Worm (Caenorhabditis elegans) whole organism, L1 larva: ENCODE data around the gene tpst-1.
A peak's percentile ranks its signal among the peaks of the same experiment; 100 is the strongest.

Experiments
- C16A3.4 ChIP-seq: fragments of 150-350 bp; optimal IDR thresholded peaks from 2 replicates; lab custom pipeline; 2014; ENCODE audit warnings: missing biosample characterization, missing genetic modification characterization
- F16B12.6 ChIP-seq: fragments of 150-350 bp; optimal IDR thresholded peaks from 2 replicates; lab custom pipeline; 2014; ENCODE audit warnings: missing biosample characterization, missing genetic modification characterization
- aly-2 ChIP-seq: fragments of 150-350 bp; optimal IDR thresholded peaks from 2 replicates; lab custom pipeline; 2014; ENCODE audit warnings: missing biosample characterization, missing genetic modification characterization
- ama-1 ChIP-seq: fragments of 150-350 bp; optimal IDR thresholded peaks from 2 replicates; lab custom pipeline; 2014
- ceh-8 ChIP-seq: fragments of 200-800 bp; sonication (Bioruptor generic); optimal IDR thresholded peaks from 2 replicates; lab custom pipeline; 2018; ENCODE audit warnings: mild to moderate bottlenecking, missing genetic modification characterization, moderate library complexity, missing compliant biosample characterization
- ceh-90 ChIP-seq: sonication (generic microtip); optimal IDR thresholded peaks from 2 replicates; lab custom pipeline; 2016; ENCODE audit warnings: missing genetic modification characterization, missing compliant biosample characterization
- efl-1 ChIP-seq, 4 experiments: fragments of 150-350 bp; optimal IDR thresholded peaks in 3 of 4; peaks in 1 of 4; 1 replicate in 1 of 4; 2 replicates in 3 of 4; lab custom pipeline; 2014; ENCODE audit warnings: missing biosample characterization in 2 of 4, missing genetic modification characterization in 2 of 4, missing genetic modification reagents in 2 of 4
- efl-3 ChIP-seq: fragments of 200-800 bp; sonication (Bioruptor generic); optimal IDR thresholded peaks from 2 replicates; lab custom pipeline; 2018; ENCODE audit warnings: mild to moderate bottlenecking, missing genetic modification characterization, missing compliant biosample characterization
- egl-13 ChIP-seq: sonication (generic microtip); optimal IDR thresholded peaks from 2 replicates; lab custom pipeline; 2016; ENCODE audit warnings: missing genotype, missing genetic modification reagents, missing genetic modification characterization, missing compliant biosample characterization
- elt-2 ChIP-seq: sonication (generic microtip); optimal IDR thresholded peaks from 2 replicates; lab custom pipeline; 2016; ENCODE audit warnings: missing genetic modification characterization, mild to moderate bottlenecking, inconsistent platforms, missing compliant biosample characterization, missing genetic modification reagents
- elt-3 ChIP-seq, 6 experiments: fragments of 150-350 bp in 1 of 6; sonication (generic microtip); optimal IDR thresholded peaks; 2 replicates each; lab custom pipeline; 2017 to 2018; ENCODE audit warnings: missing biosample characterization in 6 of 6, missing genetic modification characterization in 6 of 6, inconsistent platforms in 1 of 6
- ets-5 ChIP-seq: fragments of 200-800 bp; sonication (Bioruptor generic); IDR thresholded peaks from 2 replicates; pipeline ENCODE4 v1.3.6; 2022; ENCODE audit warnings: missing genetic modification characterization, missing compliant biosample characterization
- fkh-10 ChIP-seq: sonication (generic microtip); optimal IDR thresholded peaks from 2 replicates; lab custom pipeline; 2017; ENCODE audit warnings: missing biosample characterization, missing genetic modification reagents, missing genetic modification characterization
- fkh-4 ChIP-seq: sonication (generic microtip); optimal IDR thresholded peaks from 2 replicates; lab custom pipeline; 2016; ENCODE audit warnings: missing compliant biosample characterization, missing genetic modification characterization, borderline replicate concordance
- fkh-8 ChIP-seq: sonication (generic microtip); optimal IDR thresholded peaks from 2 replicates; lab custom pipeline; 2016; ENCODE audit warnings: mild to moderate bottlenecking, missing genetic modification characterization, missing compliant biosample characterization
- fos-1 ChIP-seq: fragments of 150-350 bp; optimal IDR thresholded peaks from 2 replicates; lab custom pipeline; 2014; ENCODE audit warnings: missing biosample characterization, missing genetic modification characterization
- grh-1 ChIP-seq: fragments of 200-800 bp; sonication (Bioruptor generic); IDR thresholded peaks from 2 replicates; pipeline ENCODE4 v1.3.6; 2022; ENCODE audit warnings: missing genetic modification reagents, missing genetic modification characterization, missing compliant biosample characterization
- hlh-17 ChIP-seq: fragments of 200-800 bp; sonication (Bioruptor generic); optimal IDR thresholded peaks from 2 replicates; lab custom pipeline; 2018; ENCODE audit warnings: missing genetic modification characterization, mild to moderate bottlenecking, missing compliant biosample characterization, moderate library complexity, borderline replicate concordance
- hpl-2 ChIP-seq: fragments of 150-350 bp; optimal IDR thresholded peaks from 2 replicates; lab custom pipeline; 2014; ENCODE audit warnings: missing biosample characterization, missing genetic modification reagents, missing genetic modification characterization
- irx-1 ChIP-seq: sonication (generic microtip); optimal IDR thresholded peaks from 2 replicates; lab custom pipeline; 2016; ENCODE audit warnings: missing genetic modification characterization, missing compliant biosample characterization
- jun-1 ChIP-seq: fragments of 150-350 bp; optimal IDR thresholded peaks from 2 replicates; lab custom pipeline; 2014; ENCODE audit warnings: missing biosample characterization, missing genetic modification reagents, missing genetic modification characterization
- lin-14 ChIP-seq: fragments of 200-800 bp; sonication (Bioruptor generic); optimal IDR thresholded peaks from 2 replicates; lab custom pipeline; 2018; ENCODE audit warnings: mild to moderate bottlenecking, missing genetic modification characterization, moderate library complexity, missing compliant biosample characterization
- lin-35 ChIP-seq, 2 experiments: fragments of 150-350 bp; optimal IDR thresholded peaks; 2 replicates each; lab custom pipeline; 2014; ENCODE audit warnings: missing biosample characterization in 2 of 2, missing genetic modification characterization in 2 of 2, missing genetic modification reagents in 2 of 2
- lir-3 ChIP-seq: sonication (generic microtip); optimal IDR thresholded peaks from 2 replicates; lab custom pipeline; 2016; ENCODE audit warnings: mild to moderate bottlenecking, missing genetic modification characterization, moderate library complexity, missing compliant biosample characterization; ENCODE audit not compliant: poor library complexity
- lsy-2 ChIP-seq, 2 experiments: fragments of 150-350 bp; optimal IDR thresholded peaks; 2 replicates each; lab custom pipeline; 2014; ENCODE audit warnings: missing biosample characterization in 2 of 2, missing genetic modification characterization in 2 of 2
- mdl-1 ChIP-seq, 2 experiments: fragments of 150-350 bp; optimal IDR thresholded peaks; 2 replicates each; lab custom pipeline; 2014 to 2017; ENCODE audit warnings: missing biosample characterization in 2 of 2, missing genetic modification characterization in 2 of 2, inconsistent platforms in 1 of 2
- mep-1 ChIP-seq: fragments of 150-350 bp; optimal IDR thresholded peaks from 2 replicates; lab custom pipeline; 2014; ENCODE audit warnings: missing biosample characterization, missing genetic modification characterization
- nhr-12 ChIP-seq: sonication (generic microtip); optimal IDR thresholded peaks from 2 replicates; lab custom pipeline; 2017; ENCODE audit warnings: missing biosample characterization, missing genetic modification characterization
- nhr-19 ChIP-seq: fragments of 200-800 bp; sonication (Bioruptor generic); conservative IDR thresholded peaks from 2 replicates; pipeline ENCODE4 v1.3.6; 2022; ENCODE audit warnings: missing genetic modification characterization, missing compliant biosample characterization
- nhr-20 ChIP-seq: sonication (generic microtip); optimal IDR thresholded peaks from 2 replicates; lab custom pipeline; 2016; ENCODE audit warnings: mild to moderate bottlenecking, missing genetic modification characterization, missing compliant biosample characterization
- nhr-237 ChIP-seq: fragments of 150-350 bp; optimal IDR thresholded peaks from 2 replicates; lab custom pipeline; 2014; ENCODE audit warnings: missing biosample characterization, missing genetic modification characterization
- nhr-47 ChIP-seq: sonication (generic microtip); optimal IDR thresholded peaks from 2 replicates; lab custom pipeline; 2016; ENCODE audit warnings: mild to moderate bottlenecking, missing genetic modification characterization, moderate library complexity, missing compliant biosample characterization
- nhr-77 ChIP-seq: fragments of 150-350 bp; optimal IDR thresholded peaks from 2 replicates; lab custom pipeline; 2014; ENCODE audit warnings: missing biosample characterization, missing genetic modification characterization
- nhr-84 ChIP-seq: sonication (generic microtip); optimal IDR thresholded peaks from 2 replicates; lab custom pipeline; 2017; ENCODE audit warnings: missing biosample characterization, missing genetic modification characterization
- nhr-85 ChIP-seq: sonication (generic microtip); peaks from one replicate; lab custom pipeline; 2016; ENCODE audit warnings: missing genetic modification characterization, inconsistent platforms, missing compliant biosample characterization
- nhr-90 ChIP-seq: sonication (generic microtip); optimal IDR thresholded peaks from 2 replicates; lab custom pipeline; 2016; ENCODE audit warnings: mild to moderate bottlenecking, missing genetic modification characterization, missing compliant biosample characterization; ENCODE audit not compliant: poor library complexity
- rnt-1 ChIP-seq: sonication (generic microtip); optimal IDR thresholded peaks from 2 replicates; lab custom pipeline; 2016; ENCODE audit warnings: mild to moderate bottlenecking, missing genetic modification characterization, moderate library complexity, missing compliant biosample characterization
- snpc-4 ChIP-seq: fragments of 150-350 bp; optimal IDR thresholded peaks from 2 replicates; lab custom pipeline; 2014; ENCODE audit warnings: missing biosample characterization, missing genetic modification characterization
- sptf-1 ChIP-seq: fragments of 150-350 bp; optimal IDR thresholded peaks from 2 replicates; lab custom pipeline; 2014; ENCODE audit warnings: missing biosample characterization, missing genetic modification characterization
- swsn-7 ChIP-seq: sonication (generic microtip); optimal IDR thresholded peaks from 2 replicates; lab custom pipeline; 2016; ENCODE audit warnings: missing genetic modification characterization, missing compliant biosample characterization
- tbx-2 ChIP-seq: sonication (generic microtip); optimal IDR thresholded peaks from 2 replicates; lab custom pipeline; 2016; ENCODE audit warnings: missing genetic modification characterization, missing compliant biosample characterization
- unc-130 ChIP-seq: fragments of 150-350 bp; optimal IDR thresholded peaks from 2 replicates; lab custom pipeline; 2017; ENCODE audit warnings: missing biosample characterization, missing genetic modification characterization, inconsistent platforms
- unc-30 ChIP-seq: sonication (generic microtip); optimal IDR thresholded peaks from 2 replicates; lab custom pipeline; 2017; ENCODE audit warnings: missing biosample characterization, missing genetic modification characterization
- unc-86 ChIP-seq: sonication (generic microtip); optimal IDR thresholded peaks from 2 replicates; lab custom pipeline; 2016; ENCODE audit warnings: missing genetic modification characterization, missing compliant biosample characterization
- xbp-1 ChIP-seq: sonication (generic microtip); optimal IDR thresholded peaks from 2 replicates; lab custom pipeline; 2016; ENCODE audit warnings: missing genetic modification characterization, missing compliant biosample characterization
- zip-4 ChIP-seq: fragments of 200-800 bp; sonication (Bioruptor generic); optimal IDR thresholded peaks from 2 replicates; lab custom pipeline; 2018; ENCODE audit warnings: mild to moderate bottlenecking, missing genetic modification characterization, moderate library complexity, missing compliant biosample characterization
- ztf-11 ChIP-seq, 2 experiments: sonication (generic microtip); optimal IDR thresholded peaks; 2 replicates each; lab custom pipeline; 2016 to 2017; ENCODE audit warnings: missing genetic modification characterization in 2 of 2, missing biosample characterization in 1 of 2, missing compliant biosample characterization in 1 of 2

Gene tpst-1

ce11 chrIII:12615859-12616439, 46.1 kb downstream of the tpst-1 start (continued):
- no peak for TF ChIP-seq hlh-17 (GFP tag; lab: Kevin White, UChicago)
- TF ChIP-seq, all 84 proteins: peak for 19

- TF ChIP-seq unc-86 (tag; lab: Kevin White, UChicago), result no peak
- TF ChIP-seq unc-130, result peak; percentile 68
- peak; percentile 23 for TF ChIP-seq C16A3.4 (tag; lab: Kevin White, UChicago)
- TF ChIP-seq irx-1, result peak; percentile 51
- TF ChIP-seq xbp-1, result peak; percentile 30
- TF ChIP-seq ceh-90 (tag; lab: Kevin White, UChicago), result peak; percentile 2
- TF ChIP-seq nhr-237, result no peak
- no peak for TF ChIP-seq ztf-11 (tag; optimal IDR thresholded peaks at IDR 0.05; lab: Kevin White, UChicago)
- TF ChIP-seq fos-1 (tag; lab: Kevin White, UChicago), result peak; percentile 55
- TF ChIP-seq sptf-1, result no peak
- TF ChIP-seq lin-35 (GFP tag; optimal IDR thresholded peaks at IDR 0.05; lab: Kevin White, UChicago), result peak; percentile 52 to 75
- peak; percentile 35 for TF ChIP-seq nhr-47 (tag; lab: Kevin White, UChicago)
- TF ChIP-seq ceh-8 (GFP tag; lab: Kevin White, UChicago), result no peak
- peak; percentile 75 for TF ChIP-seq elt-2
- peak; percentile 90 for TF ChIP-seq nhr-85 (tag; lab: Kevin White, UChicago)
- no peak for TF ChIP-seq fkh-4 (tag; lab: Kevin White, UChicago)
- peak; percentile 27; the same call in 1 of the 2 replicates for TF ChIP-seq grh-1 (GFP tag; lab: Robert Waterston, UW)
- peak; percentile 23 to 38 for TF ChIP-seq efl-1 (optimal IDR thresholded peaks at IDR 0.05; lab: Kevin White, UChicago)
- peak; percentile 15 to 66 for TF ChIP-seq efl-1 (GFP tag; optimal IDR thresholded peaks at IDR 0.05 in 1 of 2; lab: Kevin White, UChicago)
- TF ChIP-seq nhr-20, result peak; percentile 45
- TF ChIP-seq ets-5 (GFP tag; lab: Robert Waterston, UW), result no peak
- TF ChIP-seq lsy-2 (tag; optimal IDR thresholded peaks at IDR 0.05; lab: Kevin White, UChicago), result peak; percentile 37 to 41
- TF ChIP-seq rnt-1 (tag; lab: Kevin White, UChicago), result peak; percentile 42
- TF ChIP-seq snpc-4 (tag; lab: Kevin White, UChicago), result peak; percentile 25
- peak; percentile 64 for TF ChIP-seq nhr-19
- TF ChIP-seq tbx-2 (tag; lab: Kevin White, UChicago), result peak; percentile 41
- TF ChIP-seq nhr-77 (tag; lab: Kevin White, UChicago), result peak; percentile 48
- no peak for TF ChIP-seq aly-2 (tag; lab: Kevin White, UChicago)
- no peak for TF ChIP-seq nhr-84
- TF ChIP-seq nhr-90, result peak; percentile 54
- TF ChIP-seq elt-3 (tag; optimal IDR thresholded peaks at IDR 0.05; lab: Kevin White, UChicago), result peak in 3 of 6 experiments; percentile 4 to 10 (median 7)
- no peak for TF ChIP-seq F16B12.6
- peak; percentile 70 for TF ChIP-seq fkh-8 (tag; lab: Kevin White, UChicago)
- peak; percentile 36 for TF ChIP-seq ama-1 (lab: Kevin White, UChicago)
- peak; percentile 58 for TF ChIP-seq lin-14 (GFP tag; lab: Kevin White, UChicago)
- no peak for TF ChIP-seq zip-4 (GFP tag; lab: Kevin White, UChicago)
- peak; percentile 76 for TF ChIP-seq jun-1
- TF ChIP-seq hlh-17 (GFP tag; lab: Kevin White, UChicago), result no peak
- peak in 1 of 2 experiments; percentile 66 for TF ChIP-seq mdl-1 (tag; optimal IDR thresholded peaks at IDR 0.05; lab: Kevin White, UChicago)
- TF ChIP-seq efl-3 (GFP tag; lab: Kevin White, UChicago), result no peak
- TF ChIP-seq lir-3, result no peak
- no peak for TF ChIP-seq unc-30
- no peak for TF ChIP-seq fkh-10 (GFP tag; lab: Kevin White, UChicago)
- TF ChIP-seq egl-13 (tag; lab: Kevin White, UChicago), result no peak
- TF ChIP-seq nhr-12 (tag; lab: Kevin White, UChicago), result no peak
- TF ChIP-seq mep-1 (tag; lab: Kevin White, UChicago), result peak; percentile 47
- TF ChIP-seq swsn-7 (tag; lab: Kevin White, UChicago), result peak; percentile 34
- TF ChIP-seq hpl-2, result peak; percentile 61
These were observed 47.2 kb downstream of the tpst-1 start for ce11 chrIII:12614669-12615451.
